Fruit fly (Drosophila melanogaster): ENCODE measurements around the gene hng3.

Gene hng3

DNA sequence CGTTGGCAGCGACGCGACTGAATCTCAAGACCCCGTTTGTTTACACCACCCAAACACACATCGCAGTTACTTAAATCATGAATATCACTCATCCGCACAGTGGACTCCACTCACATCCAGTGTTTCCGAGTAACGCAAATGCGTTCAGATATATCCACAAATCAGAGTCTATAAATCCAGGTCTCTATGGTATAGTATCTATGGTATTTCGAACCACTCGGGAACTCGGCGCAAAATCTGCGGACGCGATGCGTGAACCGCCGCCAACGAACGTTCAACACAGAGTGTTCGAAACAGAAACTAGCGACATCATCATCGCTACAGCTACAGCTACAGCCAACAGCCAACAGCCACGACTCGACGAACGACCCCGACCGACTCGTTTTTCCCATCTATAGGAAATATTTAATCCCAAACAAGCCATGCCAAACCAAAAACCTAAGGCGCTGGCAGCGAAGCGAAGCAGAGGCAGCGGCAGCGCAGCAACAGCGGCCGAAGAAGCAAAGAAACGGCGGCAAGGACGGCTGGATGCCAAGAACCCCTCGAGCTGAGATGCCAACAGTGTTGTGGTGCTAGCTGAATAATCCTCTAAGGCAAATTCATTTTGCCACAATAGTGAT lies 56.4 kb downstream of the hng3 start, which contains the start of gene CG13894 (continued):
- 0 out of 4 replicates have a peak, but pooled peaks have one; percentile 38 for TF ChIP-seq Dll (GFP tag; IDR thresholded peaks at IDR 0.05; ENCODE audit: partially characterized antibody)
- no peak for TF ChIP-seq scrt (GFP tag; optimal IDR thresholded peaks at IDR 0.05)
- TF ChIP-seq nerfin-2 (GFP tag; IDR thresholded peaks at IDR 0.05; ENCODE audit: partially characterized antibody): no peak
- no peak for TF ChIP-seq CG2120 (GFP tag; optimal IDR thresholded peaks at IDR 0.05)
- peak; percentile 92 for TF ChIP-seq CG2199 (GFP tag; IDR thresholded peaks at IDR 0.05)
- no peak; the same call in 1 of the 2 replicates for TF ChIP-seq CG14014 (GFP tag; IDR thresholded peaks at IDR 0.05)
- no peak for TF ChIP-seq gt (GFP tag; IDR thresholded peaks at IDR 0.05)
- TF ChIP-seq HLHmδ (GFP tag; optimal IDR thresholded peaks at IDR 0.05): no peak
- no peak for TF ChIP-seq CG9817 (tag; optimal IDR thresholded peaks at IDR 0.05)
- no peak for TF ChIP-seq HmgZ (tag; optimal IDR thresholded peaks at IDR 0.05)
- TF ChIP-seq CG12744 (GFP tag; optimal IDR thresholded peaks at IDR 0.05): no peak
- no peak for TF ChIP-seq CG2889 (GFP tag; IDR thresholded peaks at IDR 0.05)
- no peak for TF ChIP-seq CG17186 (GFP tag; optimal IDR thresholded peaks at IDR 0.05)
- TF ChIP-seq Sry-β (GFP tag; optimal IDR thresholded peaks at IDR 0.05): no peak
- TF ChIP-seq Poxn (GFP tag; IDR thresholded peaks at IDR 0.05): no peak
- no peak for TF ChIP-seq CG3726 (GFP tag; IDR thresholded peaks at IDR 0.05)
- TF ChIP-seq chif (GFP tag; optimal IDR thresholded peaks at IDR 0.05): no peak
- no peak for TF ChIP-seq CG2202 (tag; optimal IDR thresholded peaks at IDR 0.05)
- TF ChIP-seq CG31388 (GFP tag; optimal IDR thresholded peaks at IDR 0.05): no peak
- TF ChIP-seq exex (tag; optimal IDR thresholded peaks at IDR 0.05): no peak
- TF ChIP-seq CG42726 (GFP tag; IDR thresholded peaks at IDR 0.05; ENCODE audit: partially characterized antibody): peak; percentile 24; the same call in 1 of the 2 replicates
- no peak for TF ChIP-seq Ets97D (GFP tag; optimal IDR thresholded peaks at IDR 0.05)
- no peak for TF ChIP-seq stc (GFP tag; IDR thresholded peaks at IDR 0.05)
- TF ChIP-seq Camta (GFP tag; optimal IDR thresholded peaks at IDR 0.05): no peak
- TF ChIP-seq so (GFP tag; IDR thresholded peaks at IDR 0.05): peak; percentile 58; the same call in 2 of the 3 replicates
- no peak for TF ChIP-seq Hr3 (GFP tag; optimal IDR thresholded peaks at IDR 0.05)
- no peak for TF ChIP-seq yki (optimal IDR thresholded peaks at IDR 0.05)
- TF ChIP-seq oc (tag; optimal IDR thresholded peaks at IDR 0.05): peak; percentile 61
- TF ChIP-seq CG10565 (GFP tag; optimal IDR thresholded peaks at IDR 0.05): no peak
- no peak for TF ChIP-seq gsb-n (tag; optimal IDR thresholded peaks at IDR 0.05)
- no peak for TF ChIP-seq E2f2 (GFP tag; IDR thresholded peaks at IDR 0.05)
- no peak for TF ChIP-seq sens (GFP tag)
- no peak for TF ChIP-seq Usf (GFP tag; optimal IDR thresholded peaks at IDR 0.05)
- no peak for TF ChIP-seq dimm (GFP tag; IDR thresholded peaks at IDR 0.05)
- no peak for TF ChIP-seq CG6689 (GFP tag; IDR thresholded peaks at IDR 0.05)
- TF ChIP-seq CG4854 (GFP tag; optimal IDR thresholded peaks at IDR 0.05): no peak
- no peak for TF ChIP-seq fd64A (GFP tag; optimal IDR thresholded peaks at IDR 0.05)
- no peak for TF ChIP-seq sug (tag; optimal IDR thresholded peaks at IDR 0.05)
- TF ChIP-seq CG1647 (GFP tag; optimal IDR thresholded peaks at IDR 0.05): no peak
- TF ChIP-seq CG15479 (GFP tag; optimal IDR thresholded peaks at IDR 0.05): no peak
- TF ChIP-seq CG7786 (GFP tag; optimal IDR thresholded peaks at IDR 0.05): no peak
- TF ChIP-seq ham (GFP tag; IDR thresholded peaks at IDR 0.05): no peak
- no peak for TF ChIP-seq eyg (GFP tag; optimal IDR thresholded peaks at IDR 0.05)
- TF ChIP-seq CG10321 (GFP tag; IDR thresholded peaks at IDR 0.05): no peak
- no peak for TF ChIP-seq jumu (GFP tag; optimal IDR thresholded peaks at IDR 0.05)
- TF ChIP-seq Taf1 (GFP tag; IDR thresholded peaks at IDR 0.05): no peak
- TF ChIP-seq CG10654 (GFP tag; optimal IDR thresholded peaks at IDR 0.05): no peak
- no peak for TF ChIP-seq CG4730 (GFP tag; IDR thresholded peaks at IDR 0.05)
- TF ChIP-seq CG14965 (GFP tag; optimal IDR thresholded peaks at IDR 0.05; ENCODE audit: borderline replicate concordance): no peak
- TF ChIP-seq kah (GFP tag; optimal IDR thresholded peaks at IDR 0.05): no peak
- TF ChIP-seq NC2α (GFP tag; optimal IDR thresholded peaks at IDR 0.05): no peak
- TF ChIP-seq crp (GFP tag; optimal IDR thresholded peaks at IDR 0.05): no peak

All from whole organism, embryonic.